Fruit fly (Drosophila melanogaster) whole organism, embryonic: ENCODE measurements around the gene Hrb98DE.

Source experiments
- Blimp-1 ChIP-seq: fragments of 200-800 bp; sonication (Bioruptor generic); optimal IDR thresholded peaks from 3 replicates; lab custom pipeline; 2018; ENCODE audit warnings: missing biosample characterization, missing genetic modification characterization, mild to moderate bottlenecking, moderate library complexity, missing genetic modification reagents
- CG1024 ChIP-seq: fragments of 200-800 bp; sonication (Bioruptor generic); IDR thresholded peaks from 2 replicates; pipeline ENCODE4 v1.3.6; 2022; ENCODE audit warnings: missing biosample characterization, missing genetic modification characterization
- CG10274 ChIP-seq: fragments of 200-800 bp; sonication (Bioruptor generic); optimal IDR thresholded peaks from 3 replicates; lab custom pipeline; 2017; ENCODE audit warnings: missing biosample characterization, mild to moderate bottlenecking, missing genetic modification characterization
- CG11504 ChIP-seq: fragments of 200-800 bp; sonication (Bioruptor generic); optimal IDR thresholded peaks from 3 replicates; lab custom pipeline; 2019; ENCODE audit warnings: missing biosample characterization, mild to moderate bottlenecking, missing genetic modification characterization, moderate library complexity
- CG11723 ChIP-seq: fragments of 200-800 bp; sonication (Bioruptor generic); optimal IDR thresholded peaks from 2 replicates; lab custom pipeline; 2017; ENCODE audit warnings: missing biosample characterization, mild to moderate bottlenecking, missing genetic modification characterization
- CG12391 ChIP-seq: fragments of 200-800 bp; sonication (Bioruptor generic); optimal IDR thresholded peaks from 3 replicates; lab custom pipeline; 2018; ENCODE audit warnings: missing biosample characterization, mild to moderate bottlenecking, missing genetic modification characterization, moderate library complexity
- CG13123 ChIP-seq: fragments of 200-800 bp; sonication (Bioruptor generic); optimal IDR thresholded peaks from 2 replicates; lab custom pipeline; 2016; ENCODE audit warnings: missing biosample characterization, missing genetic modification characterization
- CG13424 ChIP-seq: fragments of 200-800 bp; sonication (Bioruptor generic); optimal IDR thresholded peaks from 2 replicates; lab custom pipeline; 2019; ENCODE audit warnings: missing biosample characterization, mild to moderate bottlenecking, missing genetic modification characterization, moderate library complexity
- CG15269 ChIP-seq: fragments of 200-800 bp; sonication (Bioruptor generic); optimal IDR thresholded peaks from 2 replicates; lab custom pipeline; 2018; ENCODE audit warnings: missing biosample characterization, mild to moderate bottlenecking, missing genetic modification characterization, moderate library complexity
- CG16815 ChIP-seq: fragments of 200-800 bp; sonication (Bioruptor generic); optimal IDR thresholded peaks from 3 replicates; lab custom pipeline; 2017; ENCODE audit warnings: missing biosample characterization, mild to moderate bottlenecking, missing genetic modification characterization
- CG17359 ChIP-seq: fragments of 200-800 bp; sonication (Bioruptor generic); optimal IDR thresholded peaks from 3 replicates; lab custom pipeline; 2018; ENCODE audit warnings: missing biosample characterization, mild to moderate bottlenecking, missing genetic modification characterization, moderate library complexity
- CG17802 ChIP-seq: fragments of 200-800 bp; sonication (Bioruptor generic); optimal IDR thresholded peaks from 2 replicates; lab custom pipeline; 2018; ENCODE audit warnings: missing biosample characterization, mild to moderate bottlenecking, missing genetic modification characterization, moderate library complexity
- CG18476 ChIP-seq: fragments of 200-800 bp; sonication (Bioruptor generic); optimal IDR thresholded peaks from 2 replicates; lab custom pipeline; 2016; ENCODE audit warnings: missing biosample characterization, mild to moderate bottlenecking, missing genetic modification characterization
- CG2712 ChIP-seq: fragments of 200-800 bp; optimal IDR thresholded peaks from 3 replicates; lab custom pipeline; 2019; ENCODE audit warnings: missing biosample characterization, mild to moderate bottlenecking, missing genetic modification characterization, moderate library complexity
- CG3726 ChIP-seq: fragments of 200-800 bp; sonication (Bioruptor generic); IDR thresholded peaks from 3 replicates; pipeline ENCODE4, ENCODE4 v1.3.6; 2022; ENCODE audit warnings: missing biosample characterization, missing genetic modification characterization
- CG6689 ChIP-seq: fragments of 200-800 bp; sonication (Bioruptor generic); IDR thresholded peaks from 2 replicates; pipeline ENCODE4 v1.3.6; 2022; ENCODE audit warnings: missing biosample characterization, missing genetic modification characterization
- CG7839 ChIP-seq: fragments of 200-800 bp; sonication (Bioruptor generic); optimal IDR thresholded peaks from 3 replicates; lab custom pipeline; 2018; ENCODE audit warnings: missing biosample characterization, mild to moderate bottlenecking, missing genetic modification characterization, moderate library complexity
- CG8089 ChIP-seq: fragments of 200-800 bp; sonication (Bioruptor generic); optimal IDR thresholded peaks from 3 replicates; lab custom pipeline; 2016; ENCODE audit warnings: missing biosample characterization, missing genetic modification characterization
- CTCF ChIP-seq: fragments of 200-800 bp; sonication (Bioruptor generic); optimal IDR thresholded peaks from 2 replicates; lab custom pipeline; 2017; ENCODE audit warnings: missing biosample characterization, mild to moderate bottlenecking, missing genetic modification characterization, moderate library complexity
- CoRest ChIP-seq: fragments of 200-800 bp; sonication (Bioruptor generic); optimal IDR thresholded peaks from 3 replicates; lab custom pipeline; 2018; ENCODE audit warnings: missing biosample characterization, mild to moderate bottlenecking, missing genetic modification characterization, moderate library complexity
- HLH4C ChIP-seq: fragments of 200-800 bp; sonication (Bioruptor generic); IDR thresholded peaks from 3 replicates; pipeline ENCODE4 v1.3.6; 2022; ENCODE audit warnings: missing biosample characterization, missing genetic modification characterization; ENCODE audit not compliant: partially characterized antibody
- Hsf ChIP-seq: fragments of 200-800 bp; sonication (Bioruptor generic); optimal IDR thresholded peaks from 3 replicates; lab custom pipeline; 2016; ENCODE audit warnings: missing biosample characterization, missing genetic modification characterization
- Kr ChIP-seq: fragments of 200-800 bp; sonication (Bioruptor generic); optimal IDR thresholded peaks from 2 replicates; lab custom pipeline; 2017; ENCODE audit warnings: missing biosample characterization, mild to moderate bottlenecking, missing genetic modification characterization
- Lpt ChIP-seq: fragments of >200 bp; optimal IDR thresholded peaks from 2 replicates; lab custom pipeline; 2018; ENCODE audit warnings: missing biosample characterization, missing genetic modification characterization
- MTF-1 ChIP-seq: fragments of 200-800 bp; sonication (Bioruptor generic); optimal IDR thresholded peaks from 2 replicates; lab custom pipeline; 2018; ENCODE audit warnings: missing biosample characterization, mild to moderate bottlenecking, missing genetic modification characterization, borderline replicate concordance
- Pdp1 ChIP-seq, 2 experiments: fragments of 200-800 bp; sonication (Bioruptor generic); optimal IDR thresholded peaks; 3 replicates each; lab custom pipeline; 2016; ENCODE audit warnings: missing biosample characterization in 2 of 2, missing genetic modification characterization in 2 of 2, mild to moderate bottlenecking in 1 of 2, moderate library complexity in 1 of 2
- Ssrp ChIP-seq: fragments of 200-800 bp; sonication (Bioruptor generic); optimal IDR thresholded peaks from 2 replicates; lab custom pipeline; 2018; ENCODE audit warnings: missing biosample characterization, mild to moderate bottlenecking, missing genetic modification characterization, moderate library complexity
- Tbp ChIP-seq: fragments of >200 bp; optimal IDR thresholded peaks from 2 replicates; lab custom pipeline; 2018; ENCODE audit warnings: missing biosample characterization, missing genetic modification characterization
- Vsx1 ChIP-seq: fragments of 200-800 bp; sonication (Bioruptor generic); optimal IDR thresholded peaks from 2 replicates; lab custom pipeline; 2017; ENCODE audit warnings: missing biosample characterization, mild to moderate bottlenecking, missing genetic modification characterization, missing genetic modification reagents
- Xbp1 ChIP-seq: fragments of 200-800 bp; sonication (Bioruptor generic); optimal IDR thresholded peaks from 3 replicates; lab custom pipeline; 2016; ENCODE audit warnings: missing biosample characterization, mild to moderate bottlenecking, missing genetic modification characterization
- ab ChIP-seq: fragments of 200-800 bp; sonication (Bioruptor generic); optimal IDR thresholded peaks from 2 replicates; lab custom pipeline; 2016; ENCODE audit warnings: missing biosample characterization, missing genetic modification characterization
- ara ChIP-seq: fragments of 200-800 bp; sonication (Bioruptor generic); IDR thresholded peaks from 2 replicates; pipeline ENCODE4 v1.3.6; 2022; ENCODE audit warnings: missing biosample characterization, missing genetic modification characterization
- bowl ChIP-seq: fragments of 200-800 bp; sonication (Bioruptor generic); IDR thresholded peaks from 2 replicates; pipeline ENCODE4 v1.3.6; 2022; ENCODE audit warnings: missing biosample characterization, missing genetic modification characterization
- chm ChIP-seq: fragments of 200-800 bp; sonication (Bioruptor generic); IDR thresholded peaks from 2 replicates; pipeline ENCODE4 v1.3.6; 2022; ENCODE audit warnings: missing biosample characterization, missing genetic modification characterization
- croc ChIP-seq: fragments of 200-800 bp; sonication (Bioruptor generic); conservative IDR thresholded peaks from 3 replicates; pipeline ENCODE4 v1.3.6; 2022; ENCODE audit warnings: missing biosample characterization, missing genetic modification characterization
- dmrt11E ChIP-seq: fragments of 200-800 bp; sonication (Bioruptor generic); optimal IDR thresholded peaks from 3 replicates; lab custom pipeline; 2018; ENCODE audit warnings: missing biosample characterization, mild to moderate bottlenecking, missing genetic modification characterization, moderate library complexity
- dmrt99B ChIP-seq: fragments of 200-800 bp; sonication (Bioruptor generic); optimal IDR thresholded peaks from 2 replicates; lab custom pipeline; 2018; ENCODE audit warnings: missing biosample characterization, mild to moderate bottlenecking, missing genetic modification characterization, moderate library complexity
- fd64A ChIP-seq: fragments of 200-800 bp; sonication (Bioruptor generic); optimal IDR thresholded peaks from 3 replicates; lab custom pipeline; 2018; ENCODE audit warnings: missing biosample characterization, mild to moderate bottlenecking, missing genetic modification characterization
- gem ChIP-seq: fragments of 200-800 bp; sonication (Bioruptor generic); optimal IDR thresholded peaks from 2 replicates; lab custom pipeline; 2019; ENCODE audit warnings: missing biosample characterization, mild to moderate bottlenecking, missing genetic modification characterization, moderate library complexity
- her ChIP-seq: fragments of 200-800 bp; sonication (Bioruptor generic); optimal IDR thresholded peaks from 2 replicates; lab custom pipeline; 2016; ENCODE audit warnings: missing biosample characterization, missing genetic modification characterization
- luna ChIP-seq: fragments of 200-800 bp; sonication (Bioruptor generic); optimal IDR thresholded peaks from 2 replicates; lab custom pipeline; 2016; ENCODE audit warnings: missing biosample characterization, missing genetic modification characterization
- oc ChIP-seq: fragments of 200-800 bp; sonication (Bioruptor generic); optimal IDR thresholded peaks from 2 replicates; lab custom pipeline; 2018; ENCODE audit warnings: missing biosample characterization, mild to moderate bottlenecking, missing genetic modification characterization, moderate library complexity
- p53 ChIP-seq: fragments of 200-800 bp; sonication (Bioruptor generic); optimal IDR thresholded peaks from 2 replicates; lab custom pipeline; 2016; ENCODE audit warnings: missing biosample characterization, missing genetic modification characterization
- ro ChIP-seq: fragments of 200-800 bp; sonication (Bioruptor generic); IDR thresholded peaks from 2 replicates; pipeline ENCODE4 v1.3.6; 2022; ENCODE audit warnings: missing biosample characterization, missing genetic modification characterization
- sima ChIP-seq: fragments of 200-800 bp; sonication (Bioruptor generic); optimal IDR thresholded peaks from 2 replicates; lab custom pipeline; 2016; ENCODE audit warnings: missing biosample characterization, missing genetic modification characterization
- ssp ChIP-seq: fragments of 200-800 bp; sonication (Bioruptor generic); IDR thresholded peaks from 2 replicates; pipeline ENCODE4 v1.3.6; 2022; ENCODE audit warnings: missing biosample characterization, missing genetic modification characterization
- tin ChIP-seq: fragments of 200-800 bp; sonication (Bioruptor generic); optimal IDR thresholded peaks from 3 replicates; lab custom pipeline; 2016; ENCODE audit warnings: missing biosample characterization, missing genetic modification characterization
- tll ChIP-seq, 2 experiments: fragments of 200-800 bp in 1 of 2; fragments of >200 bp in 1 of 2; sonication (Bioruptor generic) in 1 of 2; optimal IDR thresholded peaks; 2 replicates each; lab custom pipeline; 2017 to 2019; ENCODE audit warnings: missing biosample characterization in 2 of 2, missing genetic modification characterization in 2 of 2, mild to moderate bottlenecking in 1 of 2, moderate library complexity in 1 of 2
- ttk ChIP-seq: fragments of 200-800 bp; sonication (Bioruptor generic); IDR thresholded peaks from 2 replicates; pipeline ENCODE4 v2.1.2; 2022; ENCODE audit warnings: missing biosample characterization, missing genetic modification characterization
- usp ChIP-seq: fragments of >200 bp; optimal IDR thresholded peaks from 2 replicates; lab custom pipeline; 2017; ENCODE audit warnings: missing biosample characterization, missing genetic modification characterization

Gene Hrb98DE

DNA sequence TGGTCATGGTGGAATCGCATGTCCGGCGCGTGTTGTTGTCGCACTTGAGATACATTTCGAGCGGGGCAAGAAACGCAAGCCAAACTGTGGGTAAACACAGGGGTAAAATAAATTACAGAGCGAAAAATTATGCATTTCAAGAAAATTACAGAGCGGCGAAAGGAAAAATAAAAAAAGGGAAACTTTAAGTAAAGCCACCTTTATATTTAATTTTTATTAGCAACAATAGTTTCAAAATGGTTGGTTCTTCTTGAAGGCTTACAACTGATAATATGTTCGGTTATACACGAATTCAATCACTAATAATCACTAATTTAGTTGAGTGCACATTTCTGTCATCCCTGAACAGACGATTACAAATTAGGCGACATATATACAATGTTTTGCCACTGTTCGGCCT, 23.9 kb downstream of the Hrb98DE start (continued):
- peak; percentile 39 for TF ChIP-seq CG13424 (tag; lab: Kevin White, UChicago)
- TF ChIP-seq ro (GFP tag; lab: Robert Waterston, UW): no peak
- no peak for TF ChIP-seq tll (GFP tag; optimal IDR thresholded peaks at IDR 0.05; lab: Kevin White, UChicago)
- peak; percentile 68 for TF ChIP-seq dmrt99B (tag; lab: Kevin White, UChicago)
- peak; percentile 35 for TF ChIP-seq CG2712 (tag; lab: Kevin White, UChicago)
- no peak for TF ChIP-seq sima (GFP tag; lab: Kevin White, UChicago)
- peak; percentile 20 for TF ChIP-seq dmrt11E (tag; lab: Kevin White, UChicago)
- no peak for TF ChIP-seq CG17802
- no peak for TF ChIP-seq luna (GFP tag; lab: Kevin White, UChicago)
- no peak for TF ChIP-seq croc (GFP tag; lab: Robert Waterston, UW)
- TF ChIP-seq CG15269: peak; percentile 33
- TF ChIP-seq CG11504 (tag; lab: Kevin White, UChicago): peak; percentile 62
- TF ChIP-seq her (GFP tag; lab: Kevin White, UChicago): no peak
- no peak for TF ChIP-seq Kr (GFP tag; lab: Kevin White, UChicago)
- no peak for TF ChIP-seq CG16815
- no peak for TF ChIP-seq Tbp (GFP tag; lab: Kevin White, UChicago)
- no peak for TF ChIP-seq bowl (GFP tag; lab: Robert Waterston, UW)
- TF ChIP-seq CTCF (GFP tag; lab: Kevin White, UChicago): no peak
- no peak for TF ChIP-seq CG18476
- TF ChIP-seq tin (GFP tag; lab: Kevin White, UChicago): no peak
- no peak for TF ChIP-seq ssp (GFP tag; lab: Robert Waterston, UW)
- no peak for TF ChIP-seq CG8089 (GFP tag; lab: Kevin White, UChicago)
- TF ChIP-seq CG11723 (GFP tag; lab: Kevin White, UChicago): no peak
- no peak for TF ChIP-seq CG1024 (GFP tag; lab: Robert Waterston, UW)
- no peak for TF ChIP-seq MTF-1
- no peak for TF ChIP-seq CG3726
- TF ChIP-seq fd64A (GFP tag; lab: Kevin White, UChicago): no peak
- no peak for TF ChIP-seq ttk (GFP tag; lab: Robert Waterston, UW)
- no peak for TF ChIP-seq p53
- peak; percentile 36 for TF ChIP-seq CG17359 (tag; lab: Kevin White, UChicago)
- TF ChIP-seq CoRest: peak; percentile 5
- no peak for TF ChIP-seq HLH4C (GFP tag; lab: Robert Waterston, UW)
- TF ChIP-seq CG12391 (tag; lab: Kevin White, UChicago): peak; percentile 37
- peak; percentile 38 for TF ChIP-seq Blimp-1 (GFP tag; lab: Kevin White, UChicago)
- TF ChIP-seq Vsx1 (GFP tag; lab: Kevin White, UChicago): no peak
- TF ChIP-seq ara (GFP tag; lab: Robert Waterston, UW): no peak
- TF ChIP-seq chm (GFP tag; lab: Robert Waterston, UW): no peak
- peak; percentile 57 for TF ChIP-seq gem (tag; lab: Kevin White, UChicago)
- no peak for TF ChIP-seq CG10274 (GFP tag; lab: Kevin White, UChicago)
- TF ChIP-seq usp (GFP tag; lab: Kevin White, UChicago): no peak
- no peak for TF ChIP-seq Lpt (GFP tag; lab: Kevin White, UChicago)
- TF ChIP-seq Ssrp (tag; lab: Kevin White, UChicago): peak; percentile 28
- peak; percentile 18 for TF ChIP-seq Xbp1 (GFP tag; lab: Kevin White, UChicago)
- no peak for TF ChIP-seq CG13123 (GFP tag; lab: Kevin White, UChicago)
- TF ChIP-seq Pdp1 (GFP tag; optimal IDR thresholded peaks at IDR 0.05; lab: Kevin White, UChicago): no peak
- TF ChIP-seq Hsf: peak; percentile 20
- TF ChIP-seq ab (GFP tag; lab: Kevin White, UChicago): no peak
- TF ChIP-seq CG6689 (GFP tag; lab: Robert Waterston, UW): 0 out of 2 replicates have a peak, but pooled peaks have one; percentile 22
- peak; percentile 53 for TF ChIP-seq CG7839 (tag; lab: Kevin White, UChicago)
- no peak for TF ChIP-seq oc (tag; lab: Kevin White, UChicago)
